Comparison of ENCODE assay signal across 1 worm cellular context in genomic region chrIII:5727827-5728226, ce11.
A peak's percentile ranks its signal among the peaks of the same experiment; 100 is the strongest.
TF ChIP-seq lines count a peak whose summit lies in the region.

Gene egg-1 (plus strand): TSS chrIII:5728180.

TF ChIP-seq in whole organism, young adult, 124 proteins besides CTCF, POLR2A, EP300 and RAD21 (continued from another document):
- TF ChIP-seq F23B12.7 (tag; optimal IDR thresholded peaks at IDR 0.05; lab: Kevin White, UChicago; ENCODE audit: insufficient read depth) (peak; percentile 75), ceh-79 (tag; optimal IDR thresholded peaks at IDR 0.05; lab: Kevin White, UChicago) (no peak), hmg-20 (GFP tag; IDR thresholded peaks at IDR 0.05; lab: Robert Waterston, UW) (no peak), efl-1 (GFP tag; optimal IDR thresholded peaks at IDR 0.05; lab: Kevin White, UChicago) (peak; percentile 98), xnd-1 (tag; optimal IDR thresholded peaks at IDR 0.05; lab: Kevin White, UChicago) (peak; percentile 98), D2030.7 (GFP tag; IDR thresholded peaks at IDR 0.05; lab: Robert Waterston, UW) (peak; percentile 93), egl-44 (GFP tag; IDR thresholded peaks at IDR 0.05; lab: Robert Waterston, UW) (no peak), B0019.2 (GFP tag; conservative IDR thresholded peaks at IDR 0.05; lab: Robert Waterston, UW) (peak; percentile 78), Y56A3A.18 (GFP tag; IDR thresholded peaks at IDR 0.05; lab: Robert Waterston, UW) (no peak), mcd-1 (GFP tag; IDR thresholded peaks at IDR 0.05; lab: Robert Waterston, UW) (peak; percentile 72), nhr-90 (tag; optimal IDR thresholded peaks at IDR 0.05; lab: Kevin White, UChicago) (no peak), Y53F4B.3 (GFP tag; IDR thresholded peaks at IDR 0.05; lab: Robert Waterston, UW) (0 out of 2 replicates have a peak, but pooled peaks have one; percentile 17), lir-1 (GFP tag; conservative IDR thresholded peaks at IDR 0.05; lab: Robert Waterston, UW) (peak; percentile 52; the same call in 1 of the 2 replicates), attf-3 (GFP tag; conservative IDR thresholded peaks at IDR 0.05; lab: Robert Waterston, UW) (peak; percentile 17; the same call in 1 of the 2 replicates), ztf-28 (GFP tag; IDR thresholded peaks at IDR 0.05; lab: Robert Waterston, UW) (0 out of 2 replicates have a peak, but pooled peaks have one; percentile 58), madf-3 (GFP tag; IDR thresholded peaks at IDR 0.05; lab: Robert Waterston, UW) (peak; percentile 83), nhr-27 (tag; optimal IDR thresholded peaks at IDR 0.05; lab: Kevin White, UChicago) (no peak), ets-4 (GFP tag; optimal IDR thresholded peaks at IDR 0.05; lab: Kevin White, UChicago) (no peak), let-607 (tag; optimal IDR thresholded peaks at IDR 0.05; lab: Kevin White, UChicago) (no peak), B0261.1 (tag; optimal IDR thresholded peaks at IDR 0.05; lab: Kevin White, UChicago) (no peak), aptf-3 (GFP tag; IDR thresholded peaks at IDR 0.05; lab: Robert Waterston, UW) (no peak), Y79H2A.3 (GFP tag; conservative IDR thresholded peaks at IDR 0.05; lab: Robert Waterston, UW) (peak; percentile 50; the same call in 1 of the 2 replicates), atf-7 (tag; optimal IDR thresholded peaks at IDR 0.05; lab: Kevin White, UChicago) (no peak), nfya-2 (GFP tag; IDR thresholded peaks at IDR 0.05; lab: Robert Waterston, UW) (no peak), ceh-40 (GFP tag; IDR thresholded peaks at IDR 0.05; lab: Robert Waterston, UW) (no peak), unc-62 (GFP tag; optimal IDR thresholded peaks at IDR 0.05; lab: Kevin White, UChicago) (no peak), F49E8.2 (tag; optimal IDR thresholded peaks at IDR 0.05; lab: Kevin White, UChicago; ENCODE audit: insufficient read depth) (peak; percentile 92), akir-1 (GFP tag; optimal IDR thresholded peaks at IDR 0.05; lab: Kevin White, UChicago) (no peak), athp-1 (tag; optimal IDR thresholded peaks at IDR 0.05; lab: Kevin White, UChicago) (peak; percentile 63), zfh-2 (GFP tag; conservative IDR thresholded peaks at IDR 0.05; lab: Robert Waterston, UW) (no peak), mes-4 (tag; optimal IDR thresholded peaks at IDR 0.05; lab: Kevin White, UChicago) (no peak), lin-54 (GFP tag; optimal IDR thresholded peaks at IDR 0.05; lab: Kevin White, UChicago) (peak; percentile 95), chd-7 (tag; optimal IDR thresholded peaks at IDR 0.05; lab: Kevin White, UChicago) (no peak), mel-28 (tag; optimal IDR thresholded peaks at IDR 0.05; lab: Kevin White, UChicago; ENCODE audit: borderline replicate concordance) (no peak), rcor-1 (GFP tag; IDR thresholded peaks at IDR 0.05; lab: Robert Waterston, UW) (peak; percentile 83), fkh-3 (tag; optimal IDR thresholded peaks at IDR 0.05; lab: Kevin White, UChicago) (no peak), ama-1 (optimal IDR thresholded peaks at IDR 0.05; lab: Kevin White, UChicago) (no peak), ama-1 (GFP tag; optimal IDR thresholded peaks at IDR 0.05; lab: Kevin White, UChicago) (no peak), snpc-4 (GFP tag; optimal IDR thresholded peaks at IDR 0.05; lab: Kevin White, UChicago) (peak; percentile 40), snpc-4 (tag; optimal IDR thresholded peaks at IDR 0.05; lab: Kevin White, UChicago) (peak in 3 of 4 experiments; percentile 8 to 60 (median 59)), mxl-1 (tag; optimal IDR thresholded peaks at IDR 0.05; lab: Kevin White, UChicago) (no peak), attf-5 (GFP tag; optimal IDR thresholded peaks at IDR 0.05; lab: Kevin White, UChicago) (no peak), ztf-3 (GFP tag; optimal IDR thresholded peaks at IDR 0.05; lab: Kevin White, UChicago) (no peak), zim-3 (tag; optimal IDR thresholded peaks at IDR 0.05; lab: Kevin White, UChicago) (no peak), ztf-26 (tag; optimal IDR thresholded peaks at IDR 0.05; lab: Kevin White, UChicago) (no peak), F10E7.11 (tag; optimal IDR thresholded peaks at IDR 0.05; lab: Kevin White, UChicago) (no peak), lin-35 (GFP tag; optimal IDR thresholded peaks at IDR 0.05; lab: Kevin White, UChicago) (peak in 2 of 3 experiments; percentile 51 to 62), ZK185.1 (tag; optimal IDR thresholded peaks at IDR 0.05; lab: Kevin White, UChicago; ENCODE audit: poor library complexity, severe bottlenecking) (no peak), cebp-2 (GFP tag; IDR thresholded peaks at IDR 0.05; lab: Robert Waterston, UW) (no peak), hsf-1 (GFP tag; IDR thresholded peaks at IDR 0.05; lab: Robert Waterston, UW) (peak; percentile 89), ceh-100 (GFP tag; IDR thresholded peaks at IDR 0.05; lab: Robert Waterston, UW) (peak; percentile 53), pha-4 (tag; optimal IDR thresholded peaks at IDR 0.05; lab: Kevin White, UChicago) (no peak), F22D6.2 (tag; optimal IDR thresholded peaks at IDR 0.05; lab: Kevin White, UChicago) (no peak), hlh-26 (GFP tag; conservative IDR thresholded peaks at IDR 0.05; lab: Robert Waterston, UW) (no peak), unc-130 (GFP tag; optimal IDR thresholded peaks at IDR 0.05; lab: Kevin White, UChicago) (peak; percentile 75), C17E4.6 (GFP tag; IDR thresholded peaks at IDR 0.05; lab: Robert Waterston, UW) (no peak; the same call in 1 of the 2 replicates), lin-26 (GFP tag; IDR thresholded peaks at IDR 0.05; lab: Robert Waterston, UW) (no peak), ztf-25 (GFP tag; IDR thresholded peaks at IDR 0.05; lab: Robert Waterston, UW) (no peak), F57C9.4 (tag; optimal IDR thresholded peaks at IDR 0.05; lab: Kevin White, UChicago) (no peak), snpc-3.4 (tag; optimal IDR thresholded peaks at IDR 0.05; lab: Kevin White, UChicago) (peak; percentile 93), somi-1 (GFP tag; optimal IDR thresholded peaks at IDR 0.05; lab: Kevin White, UChicago) (no peak)
